Fruit fly (Drosophila melanogaster) whole organism, embryonic: ENCODE data around the gene CG15141.

ENCODE experiments used
- Abd-B ChIP-seq: fragments of 200-800 bp; sonication (Bioruptor generic); optimal IDR thresholded peaks from 2 replicates; lab custom pipeline; 2018; ENCODE audit warnings: missing biosample characterization, mild to moderate bottlenecking, missing genetic modification characterization, moderate library complexity
- Ada2b ChIP-seq: fragments of 200-800 bp; sonication (Bioruptor generic); IDR thresholded peaks from 2 replicates; pipeline ENCODE4 v1.3.6; 2022; ENCODE audit warnings: missing biosample characterization, missing genetic modification characterization
- Aef1 ChIP-seq: fragments of 200-800 bp; sonication (Bioruptor generic); IDR thresholded peaks from 3 replicates; pipeline ENCODE4 v1.3.6; 2022; ENCODE audit warnings: missing biosample characterization, missing genetic modification characterization
- B-H1 ChIP-seq: fragments of 200-800 bp; sonication (Bioruptor generic); IDR thresholded peaks from 3 replicates; pipeline ENCODE4 v1.3.6; 2022; ENCODE audit warnings: missing biosample characterization, missing genetic modification characterization
- Bdp1 ChIP-seq: fragments of 200-800 bp; sonication (Bioruptor generic); optimal IDR thresholded peaks from 3 replicates; lab custom pipeline; 2016; ENCODE audit warnings: missing biosample characterization, missing genetic modification characterization
- CG10979 ChIP-seq: fragments of 200-800 bp; sonication (Bioruptor generic); optimal IDR thresholded peaks from 2 replicates; lab custom pipeline; 2018; ENCODE audit warnings: missing biosample characterization, mild to moderate bottlenecking, missing genetic modification characterization, moderate library complexity
- CG11247 ChIP-seq: fragments of 200-800 bp; sonication (Bioruptor generic); IDR thresholded peaks from 2 replicates; pipeline ENCODE4 v1.3.6; 2022; ENCODE audit warnings: missing biosample characterization, missing genetic modification characterization
- CG11504 ChIP-seq: fragments of 200-800 bp; sonication (Bioruptor generic); optimal IDR thresholded peaks from 3 replicates; lab custom pipeline; 2019; ENCODE audit warnings: missing biosample characterization, mild to moderate bottlenecking, missing genetic modification characterization, moderate library complexity
- CG11696 ChIP-seq: fragments of 200-800 bp; sonication (Bioruptor generic); IDR thresholded peaks from 2 replicates; pipeline ENCODE4 v1.3.6; 2022; ENCODE audit warnings: missing biosample characterization, missing genetic modification characterization
- CG12659 ChIP-seq: fragments of 200-800 bp; sonication (Bioruptor generic); optimal IDR thresholded peaks from 3 replicates; lab custom pipeline; 2017; ENCODE audit warnings: mild to moderate bottlenecking, missing biosample characterization, missing genetic modification reagents, missing genetic modification characterization
- CG13894 ChIP-seq: fragments of 200-800 bp; sonication (Bioruptor generic); optimal IDR thresholded peaks from 3 replicates; lab custom pipeline; 2018; ENCODE audit warnings: missing biosample characterization, mild to moderate bottlenecking, missing genetic modification characterization, moderate library complexity
- CG14441 ChIP-seq: fragments of 200-800 bp; sonication (Bioruptor generic); IDR thresholded peaks from 2 replicates; pipeline ENCODE4 v1.3.6; 2022; ENCODE audit warnings: missing biosample characterization, missing genetic modification characterization
- CG15073 ChIP-seq: fragments of 200-800 bp; sonication (Bioruptor generic); optimal IDR thresholded peaks from 2 replicates; lab custom pipeline; 2016; ENCODE audit warnings: missing biosample characterization, missing genetic modification characterization
- CG17802 ChIP-seq: fragments of 200-800 bp; sonication (Bioruptor generic); optimal IDR thresholded peaks from 2 replicates; lab custom pipeline; 2018; ENCODE audit warnings: missing biosample characterization, mild to moderate bottlenecking, missing genetic modification characterization, moderate library complexity
- CG17912 ChIP-seq: fragments of 200-800 bp; sonication (Bioruptor generic); optimal IDR thresholded peaks from 2 replicates; lab custom pipeline; 2018; ENCODE audit warnings: missing biosample characterization, mild to moderate bottlenecking, missing genetic modification characterization
- CG18011 ChIP-seq: fragments of 200-800 bp; sonication (Bioruptor generic); optimal IDR thresholded peaks from 2 replicates; lab custom pipeline; 2017; ENCODE audit warnings: missing biosample characterization, missing genetic modification characterization, mild to moderate bottlenecking, moderate library complexity, missing genotype
- CG2120 ChIP-seq: fragments of 200-800 bp; sonication (Bioruptor generic); optimal IDR thresholded peaks from 3 replicates; lab custom pipeline; 2016; ENCODE audit warnings: missing biosample characterization, missing genetic modification characterization
- CG2875 ChIP-seq: fragments of 200-800 bp; sonication (Bioruptor generic); optimal IDR thresholded peaks from 2 replicates; lab custom pipeline; 2017; ENCODE audit warnings: missing biosample characterization, mild to moderate bottlenecking, missing genetic modification characterization, missing genetic modification reagents
- CG34224 ChIP-seq: fragments of 200-800 bp; sonication (Bioruptor generic); IDR thresholded peaks from 3 replicates; pipeline ENCODE4 v1.3.6; 2022; ENCODE audit warnings: missing biosample characterization, missing genetic modification characterization; ENCODE audit not compliant: partially characterized antibody
- CG7372 ChIP-seq: fragments of 200-800 bp; sonication (Bioruptor generic); IDR thresholded peaks from 2 replicates; pipeline ENCODE4 v1.3.6; 2022; ENCODE audit warnings: missing biosample characterization, missing genetic modification characterization
- CG7987 ChIP-seq: fragments of 200-800 bp; sonication (Bioruptor generic); optimal IDR thresholded peaks from 2 replicates; lab custom pipeline; 2018; ENCODE audit warnings: missing biosample characterization, mild to moderate bottlenecking, missing genetic modification characterization, moderate library complexity
- CG8281 ChIP-seq: fragments of 200-800 bp; sonication (Bioruptor generic); optimal IDR thresholded peaks from 2 replicates; lab custom pipeline; 2018; ENCODE audit warnings: missing biosample characterization, mild to moderate bottlenecking, missing genetic modification characterization, moderate library complexity
- Dek ChIP-seq: fragments of 200-800 bp; sonication (Bioruptor generic); optimal IDR thresholded peaks from 3 replicates; lab custom pipeline; 2019; ENCODE audit warnings: missing biosample characterization, mild to moderate bottlenecking, missing genetic modification characterization, moderate library complexity
- Doc3 ChIP-seq: fragments of 200-800 bp; sonication (Bioruptor generic); IDR thresholded peaks from 3 replicates; pipeline ENCODE4 v1.3.6; 2022; ENCODE audit warnings: missing biosample characterization, missing genetic modification characterization; ENCODE audit not compliant: partially characterized antibody
- ERR ChIP-seq: fragments of 200-800 bp; sonication (Bioruptor generic); optimal IDR thresholded peaks from 2 replicates; lab custom pipeline; 2016; ENCODE audit warnings: missing biosample characterization, missing genetic modification characterization
- Fer3 ChIP-seq: fragments of 200-800 bp; sonication (Bioruptor generic); optimal IDR thresholded peaks from 2 replicates; lab custom pipeline; 2018; ENCODE audit warnings: missing biosample characterization, mild to moderate bottlenecking, missing genetic modification characterization, moderate library complexity
- Hr3 ChIP-seq: fragments of 200-800 bp; sonication (Bioruptor generic); optimal IDR thresholded peaks from 3 replicates; lab custom pipeline; 2016; ENCODE audit warnings: missing biosample characterization, missing genetic modification characterization
- Kr ChIP-seq: fragments of 200-800 bp; sonication (Bioruptor generic); optimal IDR thresholded peaks from 2 replicates; lab custom pipeline; 2017; ENCODE audit warnings: missing biosample characterization, mild to moderate bottlenecking, missing genetic modification characterization
- Lim3 ChIP-seq: fragments of 200-800 bp; sonication (Bioruptor generic); IDR thresholded peaks from 2 replicates; pipeline ENCODE4 v1.3.6; 2022; ENCODE audit warnings: missing biosample characterization, missing genetic modification characterization
- Med ChIP-seq: fragments of 200-800 bp; sonication (Bioruptor generic); peaks from one replicate; lab custom pipeline; 2016; ENCODE audit warnings: missing biosample characterization, missing genetic modification characterization, mild to moderate bottlenecking, inconsistent platforms, moderate library complexity
- NK7.1 ChIP-seq: fragments of 200-800 bp; sonication (Bioruptor generic); optimal IDR thresholded peaks from 3 replicates; lab custom pipeline; 2016; ENCODE audit warnings: missing biosample characterization, missing genetic modification characterization
- ac ChIP-seq: fragments of 200-800 bp; sonication (Bioruptor generic); optimal IDR thresholded peaks from 3 replicates; lab custom pipeline; 2017; ENCODE audit warnings: missing biosample characterization, mild to moderate bottlenecking, missing genetic modification characterization
- bowl ChIP-seq: fragments of 200-800 bp; sonication (Bioruptor generic); IDR thresholded peaks from 2 replicates; pipeline ENCODE4 v1.3.6; 2022; ENCODE audit warnings: missing biosample characterization, missing genetic modification characterization
- br ChIP-seq: fragments of >200 bp; optimal IDR thresholded peaks from 2 replicates; lab custom pipeline; 2017
- cas ChIP-seq: fragments of 200-800 bp; sonication (Bioruptor generic); IDR thresholded peaks from 2 replicates; pipeline ENCODE4 v1.3.6; 2022; ENCODE audit warnings: missing biosample characterization, missing genetic modification characterization
- caup ChIP-seq: fragments of 200-800 bp; sonication (Bioruptor generic); optimal IDR thresholded peaks from 3 replicates; lab custom pipeline; 2017; ENCODE audit warnings: missing biosample characterization, mild to moderate bottlenecking, missing genetic modification characterization, moderate library complexity; ENCODE audit not compliant: severe bottlenecking
- crol ChIP-seq: fragments of 200-800 bp; sonication (Bioruptor generic); IDR thresholded peaks from 2 replicates; pipeline ENCODE4 v1.3.6; 2022; ENCODE audit warnings: missing biosample characterization, missing genetic modification characterization
- fd3F ChIP-seq: fragments of 200-800 bp; sonication (Bioruptor generic); optimal IDR thresholded peaks from 2 replicates; lab custom pipeline; 2018; ENCODE audit warnings: missing biosample characterization, mild to moderate bottlenecking, missing genetic modification characterization, moderate library complexity
- gcm ChIP-seq: fragments of 200-800 bp; sonication (Bioruptor generic); optimal IDR thresholded peaks from 2 replicates; lab custom pipeline; 2019; ENCODE audit warnings: missing biosample characterization, mild to moderate bottlenecking, missing genetic modification characterization, moderate library complexity
- gsb-n ChIP-seq: fragments of 200-800 bp; sonication (Bioruptor generic); optimal IDR thresholded peaks from 3 replicates; lab custom pipeline; 2018; ENCODE audit warnings: missing biosample characterization, mild to moderate bottlenecking, missing genetic modification characterization
- hb ChIP-seq: fragments of 200-800 bp; sonication (Bioruptor generic); IDR thresholded peaks from 3 replicates; pipeline ENCODE4 v1.3.6; 2022; ENCODE audit warnings: missing biosample characterization, missing genetic modification characterization; ENCODE audit not compliant: partially characterized antibody
- jumu ChIP-seq: fragments of 200-800 bp; sonication (Bioruptor generic); optimal IDR thresholded peaks from 3 replicates; lab custom pipeline; 2016; ENCODE audit warnings: missing biosample characterization, missing genetic modification characterization
- pnt ChIP-seq: fragments of 200-800 bp; sonication (Bioruptor generic); optimal IDR thresholded peaks from 3 replicates; lab custom pipeline; 2016; ENCODE audit warnings: missing biosample characterization, missing genetic modification characterization
- prd ChIP-seq, 3 experiments: fragments of >200 bp in 2 of 3; fragments of 200-800 bp in 1 of 3; sonication (Bioruptor generic) in 1 of 3; optimal IDR thresholded peaks in 2 of 3; IDR thresholded peaks in 1 of 3; 2 replicates in 2 of 3; 3 replicates in 1 of 3; pipeline versions ENCODE4 v1.3.6 to Lab custom; 2017 to 2022; ENCODE audit warnings: missing biosample characterization in 1 of 3, missing genetic modification characterization in 1 of 3
- sd ChIP-seq: fragments of 200-800 bp; sonication (Bioruptor generic); optimal IDR thresholded peaks from 3 replicates; lab custom pipeline; 2018; ENCODE audit warnings: missing biosample characterization, mild to moderate bottlenecking, missing genetic modification characterization, moderate library complexity
- sob ChIP-seq: fragments of 200-800 bp; sonication (Bioruptor generic); IDR thresholded peaks from 2 replicates; pipeline ENCODE4 v1.3.6; 2022; ENCODE audit warnings: missing biosample characterization, missing genetic modification characterization
- tup ChIP-seq: fragments of 200-800 bp; sonication (Bioruptor generic); optimal IDR thresholded peaks from 2 replicates; lab custom pipeline; 2016; ENCODE audit warnings: missing biosample characterization, mild to moderate bottlenecking, missing genetic modification characterization, moderate library complexity
- vfl ChIP-seq: fragments of 200-800 bp; sonication (Bioruptor generic); optimal IDR thresholded peaks from 2 replicates; lab custom pipeline; 2016; ENCODE audit warnings: missing biosample characterization, missing genetic modification characterization
- z ChIP-seq: fragments of 200-800 bp; sonication (Bioruptor generic); IDR thresholded peaks from 3 replicates; pipeline ENCODE4 v1.3.6; 2022; ENCODE audit warnings: missing biosample characterization, missing genetic modification characterization

CG15141 gene

dm6 chr2L:17449608-17450504, 39.4 kb downstream of the CG15141 start, which contains the start of gene dl (continued):
- TF ChIP-seq CG34224 (GFP tag; lab: Robert Waterston, UW) = peak; percentile 33; the same call in 1 of the 3 replicates
- no peak for TF ChIP-seq CG17802 (tag; lab: Kevin White, UChicago)
- no peak for TF ChIP-seq prd (optimal IDR thresholded peaks at IDR 0.05; lab: Kevin White, UChicago)
- no peak for TF ChIP-seq prd (GFP tag; IDR thresholded peaks at IDR 0.05; lab: Robert Waterston, UW)
- TF ChIP-seq cas (GFP tag; lab: Robert Waterston, UW) = no peak
- no peak for TF ChIP-seq crol (GFP tag; lab: Robert Waterston, UW)
- TF ChIP-seq vfl (GFP tag; lab: Kevin White, UChicago) = no peak
- TF ChIP-seq Kr = no peak
- TF ChIP-seq CG18011 = no peak
- TF ChIP-seq CG14441 (GFP tag; lab: Robert Waterston, UW) = no peak
- TF ChIP-seq hb = no peak
- TF ChIP-seq Dek (tag; lab: Kevin White, UChicago) = no peak
- no peak for TF ChIP-seq Fer3 (tag; lab: Kevin White, UChicago)
- TF ChIP-seq sob (GFP tag; lab: Robert Waterston, UW) = no peak
- no peak for TF ChIP-seq CG15073 (GFP tag; lab: Kevin White, UChicago)
- TF ChIP-seq Aef1 = no peak
- TF ChIP-seq CG7987 (GFP tag; lab: Kevin White, UChicago) = no peak
- no peak for TF ChIP-seq caup (GFP tag; lab: Kevin White, UChicago)
- no peak for TF ChIP-seq Hr3 (GFP tag; lab: Kevin White, UChicago)
- TF ChIP-seq B-H1 (GFP tag; lab: Robert Waterston, UW) = no peak
- TF ChIP-seq NK7.1 = no peak
- TF ChIP-seq tup = no peak
- TF ChIP-seq Doc3 (GFP tag; lab: Robert Waterston, UW) = no peak
- TF ChIP-seq gcm = no peak
- TF ChIP-seq jumu (GFP tag; lab: Kevin White, UChicago) = no peak
- TF ChIP-seq z (GFP tag; lab: Robert Waterston, UW) = no peak
- TF ChIP-seq CG11696 (GFP tag; lab: Robert Waterston, UW) = 0 out of 2 replicates have a peak, but pooled peaks have one; percentile 30
- no peak for TF ChIP-seq ac (GFP tag; lab: Kevin White, UChicago)
- no peak for TF ChIP-seq CG2120
- TF ChIP-seq Lim3 (GFP tag; lab: Robert Waterston, UW) = no peak
- TF ChIP-seq CG17912 (GFP tag; lab: Kevin White, UChicago) = no peak
- no peak for TF ChIP-seq fd3F (GFP tag; lab: Kevin White, UChicago)
- no peak for TF ChIP-seq CG2875 (GFP tag; lab: Kevin White, UChicago)
- peak; percentile 7 for TF ChIP-seq CG13894 (tag; lab: Kevin White, UChicago)
- TF ChIP-seq CG11247 = no peak
- no peak for TF ChIP-seq CG8281 (tag; lab: Kevin White, UChicago)
- peak; percentile 68 for TF ChIP-seq sd (tag; lab: Kevin White, UChicago)
- TF ChIP-seq Bdp1 (GFP tag; lab: Kevin White, UChicago) = no peak
- TF ChIP-seq CG10979 = no peak
- TF ChIP-seq ERR = peak; percentile 1
- no peak for TF ChIP-seq pnt (GFP tag; lab: Kevin White, UChicago)
- peak; percentile 6 for TF ChIP-seq CG12659 (GFP tag; lab: Kevin White, UChicago)
- TF ChIP-seq CG7372 (GFP tag; lab: Robert Waterston, UW) = no peak
- no peak for TF ChIP-seq Abd-B
- TF ChIP-seq bowl = no peak
- TF ChIP-seq Med (GFP tag; lab: Kevin White, UChicago) = peak; percentile 85
- no peak for TF ChIP-seq br (lab: Kevin White, UChicago)
- no peak for TF ChIP-seq gsb-n (tag; lab: Kevin White, UChicago)
- no peak for TF ChIP-seq Ada2b (GFP tag; lab: Robert Waterston, UW)
- no peak for TF ChIP-seq CG11504 (tag; lab: Kevin White, UChicago)
